Fruit fly (Drosophila melanogaster): ENCODE results near the gene CG42399.

dm6 chr2L:123007-123327 is 30.1 kb downstream of the CG42399 start:
- TF ChIP-seq EcR (GFP tag; optimal IDR thresholded peaks at IDR 0.05), result no peak
- no peak for TF ChIP-seq usp (GFP tag; optimal IDR thresholded peaks at IDR 0.05)
- no peak for TF ChIP-seq CG8478 (optimal IDR thresholded peaks at IDR 0.05)
- no peak for TF ChIP-seq Dll (optimal IDR thresholded peaks at IDR 0.05)
- no peak for TF ChIP-seq psq (optimal IDR thresholded peaks at IDR 0.05)

All from whole organism.